Fruit fly (Drosophila melanogaster) whole organism, embryonic: ENCODE measurements around the gene Aldh.

Experiments used
- Ada2b ChIP-seq: fragments of 200-800 bp; sonication (Bioruptor generic); IDR thresholded peaks from 2 replicates; pipeline ENCODE4 v1.3.6; 2022; ENCODE audit warnings: missing biosample characterization, missing genetic modification characterization
- Aef1 ChIP-seq: fragments of 200-800 bp; sonication (Bioruptor generic); IDR thresholded peaks from 3 replicates; pipeline ENCODE4 v1.3.6; 2022; ENCODE audit warnings: missing biosample characterization, missing genetic modification characterization
- Antp ChIP-seq: fragments of 200-800 bp; sonication (Bioruptor generic); optimal IDR thresholded peaks from 3 replicates; lab custom pipeline; 2016; ENCODE audit warnings: missing biosample characterization, missing genetic modification characterization
- Bteb2 ChIP-seq: fragments of 200-800 bp; sonication (Bioruptor generic); optimal IDR thresholded peaks from 2 replicates; lab custom pipeline; 2016; ENCODE audit warnings: missing biosample characterization, missing genetic modification characterization
- CG10147 ChIP-seq: fragments of 200-800 bp; sonication (Bioruptor generic); optimal IDR thresholded peaks from 2 replicates; lab custom pipeline; 2019; ENCODE audit warnings: missing biosample characterization, mild to moderate bottlenecking, missing genetic modification characterization, moderate library complexity
- CG10267 ChIP-seq: fragments of 200-800 bp; sonication (Bioruptor generic); optimal IDR thresholded peaks from 2 replicates; lab custom pipeline; 2018; ENCODE audit warnings: missing biosample characterization, mild to moderate bottlenecking, missing genetic modification characterization, moderate library complexity
- CG10959 ChIP-seq: fragments of 200-800 bp; sonication (Bioruptor generic); IDR thresholded peaks from 2 replicates; pipeline ENCODE4 v1.3.6; 2022; ENCODE audit warnings: missing biosample characterization, missing genetic modification characterization
- CG11085 ChIP-seq: fragments of 200-800 bp; sonication (Bioruptor generic); IDR thresholded peaks from 2 replicates; pipeline ENCODE4 v1.3.6; 2022; ENCODE audit warnings: missing biosample characterization, missing genetic modification characterization
- CG12236 ChIP-seq: fragments of 200-800 bp; sonication (Bioruptor generic); optimal IDR thresholded peaks from 2 replicates; lab custom pipeline; 2016; ENCODE audit warnings: missing biosample characterization, missing genetic modification characterization
- CG14014 ChIP-seq: fragments of 200-800 bp; sonication (Bioruptor generic); IDR thresholded peaks from 2 replicates; pipeline ENCODE4 v1.3.6; 2022; ENCODE audit warnings: missing biosample characterization, missing genetic modification characterization
- CG14710 ChIP-seq: fragments of 200-800 bp; sonication (Bioruptor generic); optimal IDR thresholded peaks from 3 replicates; lab custom pipeline; 2019; ENCODE audit warnings: missing biosample characterization, mild to moderate bottlenecking, missing genetic modification characterization, moderate library complexity
- CG1647 ChIP-seq: fragments of 200-800 bp; sonication (Bioruptor generic); optimal IDR thresholded peaks from 3 replicates; lab custom pipeline; 2016; ENCODE audit warnings: missing biosample characterization, missing genetic modification characterization
- CG1832 ChIP-seq: fragments of 200-800 bp; sonication (Bioruptor generic); optimal IDR thresholded peaks from 2 replicates; lab custom pipeline; 2017; ENCODE audit warnings: missing biosample characterization, mild to moderate bottlenecking, missing genetic modification characterization, inconsistent platforms
- CG2678 ChIP-seq: fragments of 200-800 bp; sonication (Bioruptor generic); optimal IDR thresholded peaks from 3 replicates; lab custom pipeline; 2019; ENCODE audit warnings: missing biosample characterization, mild to moderate bottlenecking, missing genetic modification characterization, moderate library complexity
- CG30431 ChIP-seq: fragments of 200-800 bp; sonication (Bioruptor generic); optimal IDR thresholded peaks from 2 replicates; lab custom pipeline; 2017; ENCODE audit warnings: missing biosample characterization, missing genetic modification characterization
- CG33557 ChIP-seq: fragments of 200-800 bp; sonication (Bioruptor generic); optimal IDR thresholded peaks from 2 replicates; lab custom pipeline; 2019; ENCODE audit warnings: missing biosample characterization, mild to moderate bottlenecking, missing genetic modification characterization, moderate library complexity
- CG34224 ChIP-seq: fragments of 200-800 bp; sonication (Bioruptor generic); IDR thresholded peaks from 3 replicates; pipeline ENCODE4 v1.3.6; 2022; ENCODE audit warnings: missing biosample characterization, missing genetic modification characterization; ENCODE audit not compliant: partially characterized antibody
- CG3838 ChIP-seq: fragments of 200-800 bp; sonication (Bioruptor generic); optimal IDR thresholded peaks from 3 replicates; lab custom pipeline; 2016; ENCODE audit warnings: missing biosample characterization, missing genetic modification characterization
- CG8089 ChIP-seq: fragments of 200-800 bp; sonication (Bioruptor generic); optimal IDR thresholded peaks from 3 replicates; lab custom pipeline; 2016; ENCODE audit warnings: missing biosample characterization, missing genetic modification characterization
- CG8478 ChIP-seq: fragments of >200 bp; optimal IDR thresholded peaks from 2 replicates; lab custom pipeline; 2018
- CTCF ChIP-seq: fragments of 200-800 bp; sonication (Bioruptor generic); optimal IDR thresholded peaks from 2 replicates; lab custom pipeline; 2017; ENCODE audit warnings: missing biosample characterization, mild to moderate bottlenecking, missing genetic modification characterization, moderate library complexity
- D ChIP-seq, 2 experiments: fragments of 200-800 bp in 1 of 2; fragments of >200 bp in 1 of 2; sonication (Bioruptor generic) in 1 of 2; optimal IDR thresholded peaks; 2 replicates in 1 of 2; 3 replicates in 1 of 2; lab custom pipeline; 2017; ENCODE audit warnings: mild to moderate bottlenecking in 1 of 2, missing biosample characterization in 1 of 2, missing genetic modification characterization in 1 of 2, missing genetic modification reagents in 1 of 2
- ERR ChIP-seq: fragments of 200-800 bp; sonication (Bioruptor generic); optimal IDR thresholded peaks from 2 replicates; lab custom pipeline; 2016; ENCODE audit warnings: missing biosample characterization, missing genetic modification characterization
- Eip74EF ChIP-seq, 2 experiments: fragments of 200-800 bp in 1 of 2; fragments of >200 bp in 1 of 2; sonication (Bioruptor generic) in 1 of 2; optimal IDR thresholded peaks; 2 replicates each; lab custom pipeline; 2017 to 2019; ENCODE audit warnings: missing biosample characterization in 2 of 2, missing genetic modification characterization in 2 of 2, mild to moderate bottlenecking in 1 of 2, moderate library complexity in 1 of 2
- Gug ChIP-seq: fragments of 200-800 bp; sonication (Bioruptor generic); IDR thresholded peaks from 4 replicates; pipeline ENCODE4 v1.3.6; 2022; ENCODE audit warnings: missing biosample characterization, missing genetic modification characterization
- Hmr ChIP-seq: fragments of 200-800 bp; sonication (Bioruptor generic); optimal IDR thresholded peaks from 3 replicates; lab custom pipeline; 2017; ENCODE audit warnings: mild to moderate bottlenecking, missing biosample characterization, missing genetic modification reagents, missing genetic modification characterization
- Kr ChIP-seq: fragments of 200-800 bp; sonication (Bioruptor generic); optimal IDR thresholded peaks from 2 replicates; lab custom pipeline; 2017; ENCODE audit warnings: missing biosample characterization, mild to moderate bottlenecking, missing genetic modification characterization
- MBD-R2 ChIP-seq: fragments of 200-800 bp; sonication (Bioruptor generic); IDR thresholded peaks from 2 replicates; pipeline ENCODE4 v1.3.6; 2022; ENCODE audit warnings: missing biosample characterization, missing genetic modification characterization
- Meics ChIP-seq: fragments of 200-800 bp; sonication (Bioruptor generic); optimal IDR thresholded peaks from 2 replicates; lab custom pipeline; 2017; ENCODE audit warnings: missing biosample characterization, mild to moderate bottlenecking, missing genetic modification characterization
- Rx ChIP-seq: fragments of 200-800 bp; sonication (Bioruptor generic); IDR thresholded peaks from 2 replicates; pipeline ENCODE4 v1.3.6; 2022; ENCODE audit warnings: missing biosample characterization, missing genetic modification characterization
- Six4 ChIP-seq: fragments of 200-800 bp; sonication (Bioruptor generic); optimal IDR thresholded peaks from 2 replicates; lab custom pipeline; 2016; ENCODE audit warnings: missing biosample characterization, missing genetic modification characterization
- Xrp1 ChIP-seq: fragments of 200-800 bp; sonication (Bioruptor generic); IDR thresholded peaks from 2 replicates; pipeline ENCODE4 v1.3.6; 2022; ENCODE audit warnings: missing biosample characterization, missing genetic modification characterization
- abd-A ChIP-seq: fragments of 200-800 bp; sonication (Bioruptor generic); optimal IDR thresholded peaks from 3 replicates; lab custom pipeline; 2019; ENCODE audit warnings: missing biosample characterization, mild to moderate bottlenecking, missing genetic modification characterization, moderate library complexity
- bbx ChIP-seq: fragments of 200-800 bp; sonication (Bioruptor generic); IDR thresholded peaks from 2 replicates; pipeline ENCODE4 v1.3.6; 2022; ENCODE audit warnings: missing biosample characterization, missing genetic modification characterization; ENCODE audit not compliant: partially characterized antibody
- corto ChIP-seq: fragments of 200-800 bp; sonication (Bioruptor generic); optimal IDR thresholded peaks from 2 replicates; lab custom pipeline; 2016; ENCODE audit warnings: missing biosample characterization, mild to moderate bottlenecking, missing genetic modification characterization, moderate library complexity
- fd102C ChIP-seq: fragments of 200-800 bp; sonication (Bioruptor generic); optimal IDR thresholded peaks from 2 replicates; lab custom pipeline; 2018; ENCODE audit warnings: missing biosample characterization, mild to moderate bottlenecking, missing genetic modification characterization, moderate library complexity
- fu2 ChIP-seq: fragments of 200-800 bp; sonication (Bioruptor generic); optimal IDR thresholded peaks from 2 replicates; lab custom pipeline; 2016; ENCODE audit warnings: missing biosample characterization, missing genetic modification characterization
- ham ChIP-seq: fragments of 200-800 bp; sonication (Bioruptor generic); IDR thresholded peaks from 2 replicates; pipeline ENCODE4 v1.3.6; 2022; ENCODE audit warnings: missing biosample characterization, missing genetic modification characterization
- her ChIP-seq: fragments of 200-800 bp; sonication (Bioruptor generic); optimal IDR thresholded peaks from 2 replicates; lab custom pipeline; 2016; ENCODE audit warnings: missing biosample characterization, missing genetic modification characterization
- lbe ChIP-seq: fragments of 200-800 bp; sonication (Bioruptor generic); optimal IDR thresholded peaks from 2 replicates; lab custom pipeline; 2016; ENCODE audit warnings: missing biosample characterization, mild to moderate bottlenecking, missing genetic modification characterization
- lmd ChIP-seq: fragments of 200-800 bp; sonication (Bioruptor generic); IDR thresholded peaks from 2 replicates; pipeline ENCODE4 v1.3.6; 2022; ENCODE audit warnings: missing biosample characterization, missing genetic modification characterization
- nerfin-1 ChIP-seq: fragments of 200-800 bp; sonication (Bioruptor generic); optimal IDR thresholded peaks from 3 replicates; lab custom pipeline; 2019; ENCODE audit warnings: missing biosample characterization, mild to moderate bottlenecking, missing genetic modification characterization, moderate library complexity
- nerfin-2 ChIP-seq: fragments of 200-800 bp; sonication (Bioruptor generic); IDR thresholded peaks from 2 replicates; pipeline ENCODE4 v1.3.6; 2022; ENCODE audit warnings: missing biosample characterization, missing genetic modification characterization; ENCODE audit not compliant: partially characterized antibody
- pnt ChIP-seq: fragments of 200-800 bp; sonication (Bioruptor generic); optimal IDR thresholded peaks from 3 replicates; lab custom pipeline; 2016; ENCODE audit warnings: missing biosample characterization, missing genetic modification characterization
- pum ChIP-seq: fragments of 200-800 bp; sonication (Bioruptor generic); optimal IDR thresholded peaks from 2 replicates; lab custom pipeline; 2016; ENCODE audit warnings: missing biosample characterization, missing genetic modification characterization
- row ChIP-seq: fragments of 200-800 bp; sonication (Bioruptor generic); IDR thresholded peaks from 3 replicates; pipeline ENCODE4 v1.3.6; 2022; ENCODE audit warnings: missing biosample characterization, missing genetic modification characterization
- sima ChIP-seq: fragments of 200-800 bp; sonication (Bioruptor generic); optimal IDR thresholded peaks from 2 replicates; lab custom pipeline; 2016; ENCODE audit warnings: missing biosample characterization, missing genetic modification characterization
- sob ChIP-seq: fragments of 200-800 bp; sonication (Bioruptor generic); IDR thresholded peaks from 2 replicates; pipeline ENCODE4 v1.3.6; 2022; ENCODE audit warnings: missing biosample characterization, missing genetic modification characterization
- tap ChIP-seq: fragments of 200-800 bp; optimal IDR thresholded peaks from 3 replicates; lab custom pipeline; 2019; ENCODE audit warnings: missing biosample characterization, mild to moderate bottlenecking, missing genetic modification characterization, moderate library complexity
- trem ChIP-seq: fragments of 200-800 bp; optimal IDR thresholded peaks from 3 replicates; lab custom pipeline; 2019; ENCODE audit warnings: missing biosample characterization, mild to moderate bottlenecking, missing genetic modification characterization, moderate library complexity
- wek ChIP-seq: fragments of 200-800 bp; sonication (Bioruptor generic); optimal IDR thresholded peaks from 3 replicates; lab custom pipeline; 2018; ENCODE audit warnings: missing biosample characterization, mild to moderate bottlenecking, missing genetic modification characterization, moderate library complexity

Gene Aldh

dm6 chr2L:9388013-9388605 lies 920 bp downstream of the Aldh start (continued):
- TF ChIP-seq Six4 (GFP tag; lab: Kevin White, UChicago) (peak; percentile 18), Xrp1 (GFP tag; lab: Robert Waterston, UW) (peak; percentile 29; the same call in 1 of the 2 replicates), CG14014 (GFP tag; lab: Robert Waterston, UW) (peak; percentile 69), Antp (peak; percentile 83), trem (tag; lab: Kevin White, UChicago) (no peak), corto (GFP tag; lab: Kevin White, UChicago) (peak; percentile 75), fd102C (GFP tag; lab: Kevin White, UChicago) (no peak), sima (no peak), CG2678 (tag; lab: Kevin White, UChicago) (peak; percentile 75), her (GFP tag; lab: Kevin White, UChicago) (peak; percentile 85), fu2 (GFP tag; lab: Kevin White, UChicago) (peak; percentile 84), CG8478 (lab: Kevin White, UChicago) (no peak), Bteb2 (GFP tag; lab: Kevin White, UChicago) (peak; percentile 65), Aef1 (GFP tag; lab: Robert Waterston, UW) (peak; percentile 72), CG10147 (GFP tag; lab: Kevin White, UChicago) (peak; percentile 29), CG8089 (GFP tag; lab: Kevin White, UChicago) (no peak), Rx (no peak), CG34224 (GFP tag; lab: Robert Waterston, UW) (no peak), CG10267 (no peak), pum (GFP tag; lab: Kevin White, UChicago) (peak; percentile 59), lmd (peak; percentile 76; the same call in 1 of the 2 replicates), lbe (GFP tag; lab: Kevin White, UChicago) (peak; percentile 63), tap (tag; lab: Kevin White, UChicago) (no peak), nerfin-2 (GFP tag; lab: Robert Waterston, UW) (no peak), nerfin-1 (tag; lab: Kevin White, UChicago) (no peak), Ada2b (peak; percentile 75), CG1647 (GFP tag; lab: Kevin White, UChicago) (peak; percentile 53), row (peak; percentile 76), ham (GFP tag; lab: Robert Waterston, UW) (no peak), Eip74EF (GFP tag; optimal IDR thresholded peaks at IDR 0.05; lab: Kevin White, UChicago) (no peak), CG1832 (GFP tag; lab: Kevin White, UChicago) (no peak), Meics (peak; percentile 82), wek (GFP tag; lab: Kevin White, UChicago) (no peak), CG33557 (GFP tag; lab: Kevin White, UChicago) (no peak), CG30431 (peak; percentile 48), CG10959 (GFP tag; lab: Robert Waterston, UW) (no peak), MBD-R2 (GFP tag; lab: Robert Waterston, UW) (peak; percentile 37; the same call in 1 of the 2 replicates), Hmr (GFP tag; lab: Kevin White, UChicago) (peak; percentile 81), ERR (peak; percentile 78), CG12236 (GFP tag; lab: Kevin White, UChicago) (no peak), sob (GFP tag; lab: Robert Waterston, UW) (peak; percentile 72), pnt (GFP tag; lab: Kevin White, UChicago) (peak; percentile 54), CTCF (no peak), CG11085 (GFP tag; lab: Robert Waterston, UW) (peak; percentile 49), abd-A (tag; lab: Kevin White, UChicago) (peak; percentile 25), bbx (GFP tag; lab: Robert Waterston, UW) (no peak), CG3838 (no peak), D (optimal IDR thresholded peaks at IDR 0.05; lab: Kevin White, UChicago) (no peak), D (GFP tag; optimal IDR thresholded peaks at IDR 0.05; lab: Kevin White, UChicago) (no peak), Gug (peak; percentile 87; the same call in 3 of the 4 replicates), CG14710 (tag; lab: Kevin White, UChicago) (no peak), Kr (GFP tag; lab: Kevin White, UChicago) (no peak)
